Fruit fly (Drosophila melanogaster) whole organism, embryonic: ENCODE measurements around the gene Ugt35D1.

Source experiments
- CG10654 ChIP-seq: fragments of 200-800 bp; sonication (Bioruptor generic); optimal IDR thresholded peaks from 2 replicates; lab custom pipeline; 2016; ENCODE audit warnings: missing biosample characterization, missing genetic modification characterization
- nmo ChIP-seq: fragments of 200-800 bp; sonication (Bioruptor generic); optimal IDR thresholded peaks from 2 replicates; lab custom pipeline; 2018; ENCODE audit warnings: missing biosample characterization, mild to moderate bottlenecking, missing genetic modification characterization, moderate library complexity
- wek ChIP-seq: fragments of 200-800 bp; sonication (Bioruptor generic); optimal IDR thresholded peaks from 3 replicates; lab custom pipeline; 2018; ENCODE audit warnings: missing biosample characterization, mild to moderate bottlenecking, missing genetic modification characterization, moderate library complexity
- zen2 ChIP-seq: fragments of 200-800 bp; sonication (Bioruptor generic); IDR thresholded peaks from 3 replicates; pipeline ENCODE4 v1.3.6; 2022; ENCODE audit warnings: missing biosample characterization, missing genetic modification characterization; ENCODE audit not compliant: partially characterized antibody

- TF ChIP-seq CG10654: no peak
- no peak for TF ChIP-seq wek (GFP tag; lab: Kevin White, UChicago)
- TF ChIP-seq nmo (GFP tag; lab: Kevin White, UChicago): no peak
- no peak for TF ChIP-seq zen2 (GFP tag; lab: Robert Waterston, UW)
These were observed 14.6 kb upstream of the Ugt35D1 start for dm6 chr3R:31409627-31410201.
